Worm (Caenorhabditis elegans) whole organism, young adult: ENCODE results near the gene sdz-28.

ENCODE experiments used
- B0261.1 ChIP-seq: sonication (generic microtip); optimal IDR thresholded peaks from 2 replicates; lab custom pipeline; 2016; ENCODE audit warnings: mild to moderate bottlenecking, missing genetic modification characterization, moderate library complexity, missing compliant biosample characterization
- C17E4.6 ChIP-seq: fragments of 200-800 bp; sonication (Bioruptor generic); IDR thresholded peaks from 2 replicates; pipeline ENCODE4 v1.3.6; 2022; ENCODE audit warnings: missing genetic modification reagents, missing genetic modification characterization, missing compliant biosample characterization
- D2030.7 ChIP-seq: fragments of 200-800 bp; sonication (Bioruptor generic); IDR thresholded peaks from 2 replicates; pipeline ENCODE4 v1.3.6; 2022; ENCODE audit warnings: missing genetic modification reagents, missing genetic modification characterization, missing compliant biosample characterization
- F10E7.11 ChIP-seq: sonication (generic microtip); optimal IDR thresholded peaks from 2 replicates; lab custom pipeline; 2017; ENCODE audit warnings: mild to moderate bottlenecking, missing genetic modification characterization, moderate library complexity, missing compliant biosample characterization
- F22D6.2 ChIP-seq: sonication (generic microtip); optimal IDR thresholded peaks from 2 replicates; lab custom pipeline; 2016; ENCODE audit warnings: mild to moderate bottlenecking, missing genetic modification characterization, missing compliant biosample characterization
- F23B12.7 ChIP-seq: sonication (generic microtip); optimal IDR thresholded peaks from 2 replicates; lab custom pipeline; 2017; ENCODE audit warnings: missing genetic modification characterization, mild to moderate bottlenecking, missing compliant biosample characterization, antibody characterized with exemption, moderate library complexity; ENCODE audit not compliant: insufficient read depth
- F55B11.4 ChIP-seq: sonication (generic microtip); optimal IDR thresholded peaks from 2 replicates; lab custom pipeline; 2016; ENCODE audit warnings: missing compliant biosample characterization, missing genetic modification characterization, borderline replicate concordance; ENCODE audit not compliant: insufficient read depth
- F57A8.1 ChIP-seq: fragments of 200-800 bp; sonication (Bioruptor generic); optimal IDR thresholded peaks from 2 replicates; lab custom pipeline; 2018; ENCODE audit warnings: mild to moderate bottlenecking, missing genetic modification characterization, moderate library complexity, missing compliant biosample characterization
- K11D2.4 ChIP-seq: fragments of 200-800 bp; sonication (Bioruptor generic); IDR thresholded peaks from 2 replicates; pipeline ENCODE4 v1.3.6; 2022; ENCODE audit warnings: missing genetic modification reagents, missing genetic modification characterization, missing compliant biosample characterization
- K12H6.12 ChIP-seq: fragments of 200-800 bp; sonication (Bioruptor generic); optimal IDR thresholded peaks from 2 replicates; lab custom pipeline; 2018; ENCODE audit warnings: mild to moderate bottlenecking, missing genetic modification characterization, missing compliant biosample characterization
- T07F8.4 ChIP-seq: sonication (generic microtip); optimal IDR thresholded peaks from 2 replicates; lab custom pipeline; 2016; ENCODE audit warnings: mild to moderate bottlenecking, missing genetic modification characterization, moderate library complexity, missing compliant biosample characterization
- T26A5.8 ChIP-seq: sonication (generic microtip); optimal IDR thresholded peaks from 2 replicates; lab custom pipeline; 2016; ENCODE audit warnings: missing genetic modification characterization, missing compliant biosample characterization
- Y53F4B.3 ChIP-seq: fragments of 200-800 bp; sonication (Bioruptor generic); IDR thresholded peaks from 2 replicates; pipeline ENCODE4 v1.3.6; 2022; ENCODE audit warnings: missing genetic modification reagents, missing genetic modification characterization, missing compliant biosample characterization
- Y67H2A.10 ChIP-seq: fragments of 200-800 bp; sonication (Bioruptor generic); conservative IDR thresholded peaks from 2 replicates; pipeline ENCODE4 v1.3.6; 2022; ENCODE audit warnings: missing genetic modification reagents, missing genetic modification characterization, missing compliant biosample characterization
- Y95B8A.8 ChIP-seq: fragments of 200-800 bp; sonication (Bioruptor generic); IDR thresholded peaks from 2 replicates; pipeline ENCODE4 v1.3.6; 2022; ENCODE audit warnings: missing genetic modification reagents, missing genetic modification characterization, missing compliant biosample characterization
- akir-1 ChIP-seq: fragments of 200-800 bp; sonication (Bioruptor generic); optimal IDR thresholded peaks from 2 replicates; lab custom pipeline; 2018; ENCODE audit warnings: mild to moderate bottlenecking, missing genetic modification characterization, moderate library complexity, missing compliant biosample characterization
- bed-2 ChIP-seq: fragments of 200-800 bp; sonication (Bioruptor generic); IDR thresholded peaks from 2 replicates; pipeline ENCODE4 v1.3.6; 2022; ENCODE audit warnings: missing genetic modification reagents, missing genetic modification characterization, missing compliant biosample characterization
- ceh-100 ChIP-seq: fragments of 200-800 bp; sonication (Bioruptor generic); IDR thresholded peaks from 2 replicates; pipeline ENCODE4 v1.3.6; 2022; ENCODE audit warnings: missing genetic modification reagents, missing genetic modification characterization, missing compliant biosample characterization
- ceh-27 ChIP-seq: fragments of 200-800 bp; sonication (Bioruptor generic); optimal IDR thresholded peaks from 2 replicates; lab custom pipeline; 2018; ENCODE audit warnings: mild to moderate bottlenecking, missing genetic modification characterization, moderate library complexity, missing compliant biosample characterization
- chd-7 ChIP-seq: sonication (generic microtip); optimal IDR thresholded peaks from 2 replicates; lab custom pipeline; 2016; ENCODE audit warnings: mild to moderate bottlenecking, missing genetic modification characterization, moderate library complexity, missing compliant biosample characterization
- ekl-4 ChIP-seq: fragments of 200-800 bp; sonication (Bioruptor generic); IDR thresholded peaks from 2 replicates; pipeline ENCODE4 v1.3.6; 2022; ENCODE audit warnings: missing genetic modification reagents, missing genetic modification characterization, missing compliant biosample characterization
- him-1 ChIP-seq: sonication (generic microtip); optimal IDR thresholded peaks from 2 replicates; lab custom pipeline; 2016; ENCODE audit warnings: missing genotype, missing genetic modification reagents, missing genetic modification characterization, missing compliant biosample characterization
- hlh-26 ChIP-seq: fragments of 200-800 bp; sonication (Bioruptor generic); conservative IDR thresholded peaks from 2 replicates; pipeline ENCODE4 v1.3.6; 2022; ENCODE audit warnings: missing genetic modification reagents, missing genetic modification characterization, missing compliant biosample characterization
- hsf-1 ChIP-seq: fragments of 200-800 bp; sonication (Bioruptor generic); IDR thresholded peaks from 2 replicates; pipeline ENCODE4 v1.3.6; 2022; ENCODE audit warnings: missing genetic modification reagents, missing genetic modification characterization, missing compliant biosample characterization
- let-526 ChIP-seq: fragments of 200-800 bp; sonication (Bioruptor generic); IDR thresholded peaks from 2 replicates; pipeline ENCODE4 v1.3.6; 2022; ENCODE audit warnings: missing genetic modification reagents, missing genetic modification characterization, missing compliant biosample characterization
- lin-40 ChIP-seq: sonication (generic microtip); optimal IDR thresholded peaks from 2 replicates; lab custom pipeline; 2016; ENCODE audit warnings: missing genetic modification characterization, mild to moderate bottlenecking, missing compliant biosample characterization, missing genotype, missing genetic modification reagents
- nhr-120 ChIP-seq: fragments of 200-800 bp; sonication (Bioruptor generic); IDR thresholded peaks from 2 replicates; pipeline ENCODE4 v1.3.6; 2022; ENCODE audit warnings: missing genetic modification characterization, missing compliant biosample characterization
- nhr-27 ChIP-seq: fragments of 200-800 bp; sonication (Bioruptor generic); optimal IDR thresholded peaks from 2 replicates; lab custom pipeline; 2018; ENCODE audit warnings: mild to moderate bottlenecking, missing genetic modification characterization, moderate library complexity, missing compliant biosample characterization
- nhr-80 ChIP-seq: sonication (generic microtip); optimal IDR thresholded peaks from 2 replicates; lab custom pipeline; 2016; ENCODE audit warnings: missing genetic modification characterization, missing compliant biosample characterization
- rcor-1 ChIP-seq: fragments of 200-800 bp; sonication (Bioruptor generic); IDR thresholded peaks from 2 replicates; pipeline ENCODE4 v1.3.6; 2022; ENCODE audit warnings: missing genetic modification reagents, missing genetic modification characterization, missing compliant biosample characterization
- somi-1 ChIP-seq: fragments of 200-800 bp; sonication (Bioruptor generic); optimal IDR thresholded peaks from 2 replicates; lab custom pipeline; 2018; ENCODE audit warnings: mild to moderate bottlenecking, missing genetic modification characterization, missing compliant biosample characterization
- xnd-1 ChIP-seq: sonication (generic microtip); optimal IDR thresholded peaks from 2 replicates; lab custom pipeline; 2016; ENCODE audit warnings: missing genotype, missing genetic modification reagents, missing genetic modification characterization, missing compliant biosample characterization
- zim-3 ChIP-seq: sonication (generic microtip); optimal IDR thresholded peaks from 2 replicates; lab custom pipeline; 2017; ENCODE audit warnings: mild to moderate bottlenecking, missing genetic modification characterization, moderate library complexity, missing compliant biosample characterization
- ztf-25 ChIP-seq: fragments of 200-800 bp; sonication (Bioruptor generic); IDR thresholded peaks from 2 replicates; pipeline ENCODE4 v1.3.6; 2022; ENCODE audit warnings: missing genetic modification reagents, missing genetic modification characterization, missing compliant biosample characterization
- ztf-26 ChIP-seq: sonication (generic microtip); optimal IDR thresholded peaks from 2 replicates; lab custom pipeline; 2017; ENCODE audit warnings: missing genetic modification characterization, missing compliant biosample characterization

Gene sdz-28

DNA sequence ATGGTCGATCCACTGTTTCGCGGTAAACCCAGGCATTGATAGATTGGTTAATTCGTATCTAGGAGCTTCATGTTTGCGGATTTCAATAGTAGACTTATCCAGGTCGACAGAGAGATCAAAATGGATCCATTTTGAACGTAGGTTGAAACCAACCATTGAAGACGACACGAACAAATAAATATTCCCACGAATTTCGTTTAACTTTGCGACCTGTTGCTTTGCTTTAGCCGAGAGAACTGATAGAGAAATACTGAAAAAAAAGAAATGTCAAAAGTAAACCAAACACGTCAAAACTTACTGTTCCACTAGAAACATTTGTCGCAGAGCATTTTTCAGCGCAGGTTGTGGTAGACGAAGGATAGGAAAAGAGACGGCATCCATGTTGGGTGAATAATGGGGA lies 37.5 kb downstream of the sdz-28 start, which contains the start of gene fbxb-38:
Gene fbxb-38, minus strand, starts transcription at position 390 of the 400 bp plus-strand sequence.
- no peak for TF ChIP-seq chd-7 (tag; lab: Kevin White, UChicago)
- no peak for TF ChIP-seq xnd-1 (tag; lab: Kevin White, UChicago)
- no peak for TF ChIP-seq F10E7.11 (tag; lab: Kevin White, UChicago)
- no peak for TF ChIP-seq hlh-26 (GFP tag; lab: Robert Waterston, UW)
- TF ChIP-seq lin-40, result no peak
- TF ChIP-seq bed-2 (GFP tag; lab: Robert Waterston, UW), result no peak
- no peak for TF ChIP-seq T26A5.8 (tag; lab: Kevin White, UChicago)
- no peak for TF ChIP-seq rcor-1 (GFP tag; lab: Robert Waterston, UW)
- TF ChIP-seq zim-3 (tag; lab: Kevin White, UChicago), result no peak
- no peak for TF ChIP-seq ekl-4 (GFP tag; lab: Robert Waterston, UW)
- TF ChIP-seq F22D6.2 (tag; lab: Kevin White, UChicago), result no peak
- TF ChIP-seq Y53F4B.3 (GFP tag; lab: Robert Waterston, UW), result no peak
- TF ChIP-seq ceh-100 (GFP tag; lab: Robert Waterston, UW), result no peak
- TF ChIP-seq somi-1 (GFP tag; lab: Kevin White, UChicago), result no peak
- no peak for TF ChIP-seq ztf-25
- no peak for TF ChIP-seq F55B11.4 (tag; lab: Kevin White, UChicago)
- TF ChIP-seq ceh-27 (GFP tag; lab: Kevin White, UChicago), result no peak
- TF ChIP-seq D2030.7, result no peak

ce11 chrII:2170085-2170484 lies 39.2 kb downstream of the sdz-28 start, which contains the start of gene C33C12.12:
C33C12.12 (minus strand) TSS chrII:2170185.
- no peak for TF ChIP-seq let-526 (GFP tag; lab: Robert Waterston, UW)
- no peak for TF ChIP-seq T07F8.4 (tag; lab: Kevin White, UChicago)
- no peak for TF ChIP-seq F57A8.1 (GFP tag; lab: Kevin White, UChicago)
- no peak for TF ChIP-seq Y53F4B.3 (GFP tag; lab: Robert Waterston, UW)

- TF ChIP-seq Y95B8A.8 (GFP tag; lab: Robert Waterston, UW) (no peak), C17E4.6 (GFP tag; lab: Robert Waterston, UW) (no peak), hsf-1 (GFP tag; lab: Robert Waterston, UW) (no peak)
These were observed 44.5 kb downstream of the sdz-28 start, which contains the start of gene C33C12.7 for ce11 chrII:2175367-2175766. C33C12.7 (minus strand) TSS chrII:2175467.

- TF ChIP-seq ztf-26 (tag; lab: Kevin White, UChicago) (no peak), nhr-80 (tag; lab: Kevin White, UChicago) (peak; percentile 38), K11D2.4 (GFP tag; lab: Robert Waterston, UW) (no peak), Y67H2A.10 (GFP tag; lab: Robert Waterston, UW) (no peak), akir-1 (GFP tag; lab: Kevin White, UChicago) (no peak), him-1 (no peak), nhr-27 (tag; lab: Kevin White, UChicago) (no peak), K12H6.12 (tag; lab: Kevin White, UChicago) (no peak)
These were observed 45.8 kb downstream of the sdz-28 start, which contains the start of gene gba-1 for ce11 chrII:2176688-2177087. gba-1 (plus strand) TSS chrII:2176741.

DNA sequence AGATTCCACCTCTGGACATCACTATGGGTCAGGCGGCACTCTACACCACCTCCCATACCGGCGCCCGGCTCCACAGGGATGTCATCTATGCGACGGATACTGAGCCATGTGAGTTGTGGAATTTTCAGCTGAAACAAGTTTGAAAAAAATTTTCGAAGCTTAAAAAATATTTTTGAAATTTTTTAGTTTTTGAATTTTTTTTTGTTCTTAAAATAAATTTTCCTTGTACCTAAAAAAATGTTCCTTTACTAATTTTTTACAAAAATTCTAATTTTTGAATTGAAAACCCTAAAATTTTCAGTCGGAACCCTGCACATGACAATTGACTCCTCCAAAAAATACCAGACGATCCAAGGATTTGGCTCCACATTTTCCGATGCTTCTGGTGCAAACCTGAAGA lies 46.9 kb downstream of the sdz-28 start:
- TF ChIP-seq F23B12.7 (tag; lab: Kevin White, UChicago), result no peak
- no peak for TF ChIP-seq nhr-120 (GFP tag; lab: Robert Waterston, UW)
- no peak for TF ChIP-seq B0261.1 (tag; lab: Kevin White, UChicago)
- TF ChIP-seq, all 124 proteins: peak for 0
